Worm (Caenorhabditis elegans) whole organism, L4/young adult: ENCODE results near the gene seb-3.

Experiments
- W03F9.2 ChIP-seq: fragments of 150-350 bp; optimal IDR thresholded peaks from 2 replicates; lab custom pipeline; 2014; ENCODE audit warnings: missing biosample characterization, missing genetic modification characterization
- dao-5 ChIP-seq: sonication (generic microtip); optimal IDR thresholded peaks from 2 replicates; lab custom pipeline; 2016; ENCODE audit warnings: missing genotype, missing genetic modification characterization, moderate library complexity, missing compliant biosample characterization
- him-1 ChIP-seq: sonication (generic microtip); optimal IDR thresholded peaks from 2 replicates; lab custom pipeline; 2016; ENCODE audit warnings: missing genotype, missing genetic modification reagents, missing genetic modification characterization, missing compliant biosample characterization

The seb-3 gene

ce11 chrX:15026008-15026407 is at the start of gene seb-3:
Gene seb-3, plus strand, starts transcription at chrX:15026308.
- no peak for TF ChIP-seq him-1 (tag; lab: Kevin White, UChicago)
- no peak for TF ChIP-seq dao-5
- no peak for TF ChIP-seq W03F9.2 (tag; lab: Kevin White, UChicago)

- TF ChIP-seq dao-5 (no peak), him-1 (tag; lab: Kevin White, UChicago) (no peak), W03F9.2 (tag; lab: Kevin White, UChicago) (no peak)
Observed at ce11 chrX:14976840-14977534, 49.1 kb upstream of the seb-3 start.

- TF ChIP-seq dao-5 (no peak), him-1 (tag; lab: Kevin White, UChicago) (no peak), W03F9.2 (tag; lab: Kevin White, UChicago) (peak; percentile 47)
Observed at ce11 chrX:14978756-14979155, 47.4 kb upstream of the seb-3 start.

DNA sequence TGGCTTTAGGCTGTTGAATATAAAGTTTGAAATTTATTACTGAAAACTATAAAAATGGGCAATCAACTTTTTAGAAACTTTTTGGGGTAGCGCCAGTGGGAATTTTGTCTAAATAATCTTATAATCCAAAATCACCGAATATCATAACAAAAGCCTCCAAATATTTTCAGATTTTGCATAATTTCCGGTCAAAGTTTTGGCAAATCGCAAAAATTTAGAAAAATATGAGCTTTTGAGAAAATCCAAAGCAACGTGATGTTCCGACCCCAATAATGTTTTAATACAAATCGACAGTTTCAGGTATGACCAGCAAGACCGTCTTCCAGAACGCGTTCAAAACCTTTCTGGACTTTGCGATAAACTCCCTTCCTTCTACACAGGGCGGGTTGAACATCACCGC is 46.7 kb upstream of the seb-3 start, which contains the start of gene emre-1:
Gene emre-1, plus strand, starts transcription at position 301 of the 400 bp plus-strand sequence.
- TF ChIP-seq W03F9.2 (tag; lab: Kevin White, UChicago): no peak
- TF ChIP-seq dao-5: no peak
- TF ChIP-seq him-1 (tag; lab: Kevin White, UChicago): no peak

- no peak for TF ChIP-seq W03F9.2 (tag; lab: Kevin White, UChicago)
- no peak for TF ChIP-seq dao-5
- TF ChIP-seq him-1 (tag; lab: Kevin White, UChicago): no peak
Observed at ce11 chrX:14982525-14982924, 43.6 kb upstream of the seb-3 start, which contains the start of gene plp-2. Gene plp-2, minus strand, starts transcription at chrX:14982804.

DNA sequence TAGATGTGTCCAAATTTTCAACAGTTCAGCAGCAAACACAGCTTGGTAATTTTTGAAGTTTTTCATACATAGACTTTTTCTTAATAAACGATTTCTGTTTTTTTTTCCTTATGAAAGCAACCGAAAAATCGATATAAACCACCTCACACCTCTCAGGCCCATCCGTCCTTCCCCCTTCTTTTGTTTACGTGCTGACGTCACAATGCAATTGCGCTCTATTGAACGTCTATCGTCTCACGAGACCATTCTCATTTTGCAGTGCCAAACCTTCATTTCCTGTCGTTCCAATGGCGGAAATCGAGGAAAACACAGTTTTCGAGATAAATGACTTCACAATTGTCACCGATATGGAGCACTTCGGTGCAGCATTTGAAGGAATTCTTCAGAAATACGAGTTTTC is 42.8 kb upstream of the seb-3 start, which contains the start of gene rbg-1:
Gene rbg-1, plus strand, starts transcription at position 260 of the 400 bp plus-strand sequence.
- TF ChIP-seq W03F9.2 (tag; lab: Kevin White, UChicago): peak; percentile 51
- no peak for TF ChIP-seq him-1 (tag; lab: Kevin White, UChicago)

- TF ChIP-seq W03F9.2 (tag; lab: Kevin White, UChicago) (no peak), him-1 (tag; lab: Kevin White, UChicago) (no peak), dao-5 (no peak)
Observed at ce11 chrX:14988160-14988559, 37.9 kb upstream of the seb-3 start.

- no peak for TF ChIP-seq W03F9.2 (tag; lab: Kevin White, UChicago)
- TF ChIP-seq him-1 (tag; lab: Kevin White, UChicago): no peak
- TF ChIP-seq dao-5: no peak
Observed at ce11 chrX:14991280-14991679, 34.8 kb upstream of the seb-3 start, which contains the start of gene iglr-1. Gene iglr-1, minus strand, starts transcription at chrX:14991380.

ce11 chrX:14993744-14994143 is 32.4 kb upstream of the seb-3 start:
- no peak for TF ChIP-seq dao-5
- no peak for TF ChIP-seq him-1 (tag; lab: Kevin White, UChicago)
- TF ChIP-seq W03F9.2 (tag; lab: Kevin White, UChicago): no peak

DNA sequence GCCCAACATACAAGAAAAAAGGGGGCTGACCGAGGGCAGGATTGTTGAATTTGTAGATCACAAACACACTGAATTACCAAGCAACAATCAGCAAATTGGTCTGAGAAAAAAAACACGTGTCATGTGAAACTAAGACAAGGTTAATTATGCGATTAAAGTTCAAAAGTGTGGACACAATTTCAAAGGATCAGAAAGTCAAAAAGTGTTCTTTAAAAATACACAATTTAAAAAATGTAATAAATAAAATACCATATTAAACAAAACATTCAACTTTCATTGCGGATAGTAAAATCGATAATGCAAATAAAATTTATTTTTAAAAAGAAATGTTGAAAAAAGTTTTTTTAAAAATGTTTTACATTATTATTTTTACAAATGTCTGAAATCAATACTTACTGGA is 27.0 kb upstream of the seb-3 start, which contains the start of gene cutl-3:
Gene cutl-3, minus strand, starts transcription at position 101 of the 400 bp plus-strand sequence.
- no peak for TF ChIP-seq W03F9.2 (tag; lab: Kevin White, UChicago)
- no peak for TF ChIP-seq dao-5
- TF ChIP-seq him-1 (tag; lab: Kevin White, UChicago): no peak

- no peak for TF ChIP-seq W03F9.2 (tag; lab: Kevin White, UChicago)
- TF ChIP-seq dao-5: no peak
Observed at ce11 chrX:15003891-15004550, 22.1 kb upstream of the seb-3 start, which contains the start of gene slc-25A18.1. Gene slc-25A18.1, minus strand, starts transcription at chrX:15003941.

DNA sequence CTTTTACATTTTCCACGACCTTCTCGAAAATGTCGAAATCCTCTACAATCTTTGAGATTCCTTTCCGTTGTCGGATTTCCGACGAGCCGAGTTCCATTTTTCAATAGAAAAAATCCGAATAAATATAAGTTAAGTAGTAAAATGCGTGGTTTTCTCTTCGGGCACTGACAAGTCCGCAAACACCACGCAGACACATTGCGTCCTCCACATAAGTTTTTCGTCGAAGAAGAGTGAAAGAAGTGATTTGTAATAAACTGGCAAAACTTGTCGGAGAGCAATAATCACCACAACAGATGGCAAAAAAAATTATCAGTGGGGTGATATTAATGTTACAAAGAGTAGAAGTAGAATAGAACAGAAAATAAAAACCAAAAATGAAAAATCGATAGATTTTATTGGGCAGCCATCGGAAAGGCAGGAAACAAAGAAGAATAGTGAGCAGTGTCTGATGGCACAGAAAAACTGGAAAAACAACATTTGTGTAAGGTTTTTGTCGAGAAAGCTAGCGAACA is 19.2 kb upstream of the seb-3 start, which contains the start of gene ergi-2:
Gene ergi-2, minus strand, starts transcription at position 462 of the 512 bp plus-strand sequence.
- no peak for TF ChIP-seq him-1 (tag; lab: Kevin White, UChicago)
- TF ChIP-seq W03F9.2 (tag; lab: Kevin White, UChicago): no peak
- no peak for TF ChIP-seq dao-5

ce11 chrX:15008697-15009096 is 17.4 kb upstream of the seb-3 start:
- no peak for TF ChIP-seq W03F9.2 (tag; lab: Kevin White, UChicago)

ce11 chrX:15010941-15011340 is 15.2 kb upstream of the seb-3 start:
- TF ChIP-seq W03F9.2 (tag; lab: Kevin White, UChicago) (no peak), dao-5 (no peak), him-1 (tag; lab: Kevin White, UChicago) (no peak)
